Worm (Caenorhabditis elegans) whole organism, L4 larva: ENCODE results near the gene ZK673.5.
A peak's percentile ranks its signal among the peaks of the same experiment; 100 is the strongest.

ENCODE experiments used
- T20F7.1 ChIP-seq: fragments of 200-800 bp; sonication (Bioruptor generic); optimal IDR thresholded peaks from 2 replicates; lab custom pipeline; 2018; ENCODE audit warnings: mild to moderate bottlenecking, missing genetic modification characterization, missing compliant biosample characterization
- Y105C5A.15 ChIP-seq: fragments of 200-800 bp; sonication (Bioruptor generic); IDR thresholded peaks from 2 replicates; pipeline ENCODE4 v1.3.6; 2022; ENCODE audit warnings: missing genetic modification characterization, missing compliant biosample characterization
- Y5F2A.4 ChIP-seq: fragments of 200-800 bp; sonication (Bioruptor generic); optimal IDR thresholded peaks from 2 replicates; lab custom pipeline; 2018; ENCODE audit warnings: mild to moderate bottlenecking, missing genetic modification characterization, missing compliant biosample characterization
- ZK337.2 ChIP-seq: fragments of 200-800 bp; sonication (Bioruptor generic); IDR thresholded peaks from 2 replicates; pipeline ENCODE4 v1.3.6; 2022; ENCODE audit warnings: missing genetic modification reagents, missing genetic modification characterization, missing compliant biosample characterization
- aha-1 ChIP-seq: fragments of 150-350 bp; peaks from one replicate; lab custom pipeline; 2014; ENCODE audit warnings: missing biosample characterization, missing genetic modification characterization
- ceh-20 ChIP-seq: fragments of 200-800 bp; sonication (Bioruptor generic); IDR thresholded peaks from 2 replicates; pipeline ENCODE4 v1.3.6; 2022; ENCODE audit warnings: missing genetic modification reagents, missing genetic modification characterization, missing compliant biosample characterization
- ceh-44 ChIP-seq: fragments of 200-800 bp; sonication (Bioruptor generic); IDR thresholded peaks from 2 replicates; pipeline ENCODE4 v1.3.6; 2022; ENCODE audit warnings: missing genetic modification reagents, missing genetic modification characterization, missing compliant biosample characterization
- ceh-62 ChIP-seq: sonication (generic microtip); optimal IDR thresholded peaks from 2 replicates; lab custom pipeline; 2017; ENCODE audit warnings: missing biosample characterization, missing genetic modification characterization
- ceh-82 ChIP-seq: sonication (generic microtip); optimal IDR thresholded peaks from 2 replicates; lab custom pipeline; 2017; ENCODE audit warnings: missing biosample characterization, missing genetic modification characterization
- cey-2 ChIP-seq: sonication (generic microtip); optimal IDR thresholded peaks from 3 replicates; lab custom pipeline; 2017; ENCODE audit warnings: missing genetic modification characterization, mild to moderate bottlenecking, missing compliant biosample characterization, antibody characterized with exemption, borderline replicate concordance; ENCODE audit not compliant: insufficient read depth
- ctbp-1 ChIP-seq: fragments of 200-800 bp; sonication (Bioruptor generic); IDR thresholded peaks from 2 replicates; pipeline ENCODE4 v1.3.6; 2022; ENCODE audit warnings: missing genetic modification reagents, missing genetic modification characterization, missing compliant biosample characterization
- daf-16 ChIP-seq, 3 experiments: sonication (generic microtip); optimal IDR thresholded peaks; 2 replicates each; lab custom pipeline; 2016 to 2017; ENCODE audit warnings: missing genetic modification characterization in 3 of 3, missing genetic modification reagents in 3 of 3, mild to moderate bottlenecking in 2 of 3, missing compliant biosample characterization in 2 of 3, missing biosample characterization in 1 of 3, moderate library complexity in 1 of 3
- daf-19 ChIP-seq: fragments of 200-800 bp; sonication (Bioruptor generic); conservative IDR thresholded peaks from 2 replicates; pipeline ENCODE4 v1.3.6; 2022; ENCODE audit warnings: missing genetic modification characterization, missing compliant biosample characterization
- daf-8 ChIP-seq: fragments of 200-800 bp; sonication (Bioruptor generic); IDR thresholded peaks from 2 replicates; pipeline ENCODE4 v1.3.6; 2022; ENCODE audit warnings: missing genetic modification characterization, missing compliant biosample characterization
- dmd-6 ChIP-seq: fragments of 200-800 bp; sonication (Bioruptor generic); IDR thresholded peaks from 2 replicates; pipeline ENCODE4 v1.3.6; 2022; ENCODE audit warnings: missing genetic modification reagents, missing genetic modification characterization, missing compliant biosample characterization
- dpl-1 ChIP-seq: fragments of 150-350 bp; optimal IDR thresholded peaks from 2 replicates; lab custom pipeline; 2014; ENCODE audit warnings: missing biosample characterization, missing genetic modification reagents, missing genetic modification characterization
- duxl-1 ChIP-seq: sonication (generic microtip); optimal IDR thresholded peaks from 2 replicates; lab custom pipeline; 2016; ENCODE audit warnings: mild to moderate bottlenecking, missing genetic modification characterization, moderate library complexity, missing compliant biosample characterization; ENCODE audit not compliant: poor library complexity
- dve-1 ChIP-seq: sonication (generic microtip); optimal IDR thresholded peaks from 2 replicates; lab custom pipeline; 2017; ENCODE audit warnings: antibody characterized with exemption, mild to moderate bottlenecking, missing genetic modification characterization, missing compliant biosample characterization; ENCODE audit not compliant: insufficient read depth
- hlh-11 ChIP-seq: fragments of 200-800 bp; sonication (Bioruptor generic); optimal IDR thresholded peaks from 2 replicates; lab custom pipeline; 2018; ENCODE audit warnings: mild to moderate bottlenecking, missing genetic modification characterization, missing compliant biosample characterization
- hmg-1.1 ChIP-seq: fragments of 200-800 bp; sonication (Bioruptor generic); IDR thresholded peaks from 2 replicates; pipeline ENCODE4 v1.3.6; 2022; ENCODE audit warnings: missing genetic modification reagents, missing genetic modification characterization, missing compliant biosample characterization
- lin-15B ChIP-seq: fragments of 150-350 bp; sonication (generic microtip); optimal IDR thresholded peaks from 3 replicates; lab custom pipeline; 2014; ENCODE audit warnings: missing biosample characterization, missing genetic modification characterization
- mep-1 ChIP-seq: fragments of 150-350 bp; sonication (generic microtip); optimal IDR thresholded peaks from 3 replicates; lab custom pipeline; 2014; ENCODE audit warnings: missing biosample characterization, missing genetic modification characterization
- nhr-111 ChIP-seq: fragments of 200-800 bp; sonication (Bioruptor generic); optimal IDR thresholded peaks from 2 replicates; lab custom pipeline; 2018; ENCODE audit warnings: mild to moderate bottlenecking, missing genetic modification characterization, missing compliant biosample characterization
- nhr-237 ChIP-seq: sonication (generic microtip); optimal IDR thresholded peaks from 2 replicates; lab custom pipeline; 2017; ENCODE audit warnings: missing biosample characterization, missing genetic modification characterization
- nhr-28 ChIP-seq: fragments of 150-350 bp; optimal IDR thresholded peaks from 2 replicates; lab custom pipeline; 2014; ENCODE audit warnings: missing biosample characterization, missing genetic modification characterization
- nhr-42 ChIP-seq: fragments of 200-800 bp; sonication (Bioruptor generic); IDR thresholded peaks from 2 replicates; pipeline ENCODE4 v1.3.6; 2022; ENCODE audit warnings: missing genetic modification characterization, missing compliant biosample characterization
- nhr-77 ChIP-seq: fragments of 150-350 bp; optimal IDR thresholded peaks from 2 replicates; lab custom pipeline; 2014; ENCODE audit warnings: missing biosample characterization, missing genetic modification characterization
- pha-4 ChIP-seq, 2 experiments: fragments of 150-350 bp in 1 of 2; fragments of 200-800 bp in 1 of 2; sonication (Bioruptor generic) in 1 of 2; IDR thresholded peaks in 1 of 2; optimal IDR thresholded peaks in 1 of 2; 2 replicates each; pipeline versions ENCODE4 v1.3.6 to Lab custom; 2014 to 2022; ENCODE audit warnings: missing genetic modification characterization in 2 of 2, missing genetic modification reagents in 2 of 2, missing biosample characterization in 1 of 2, missing compliant biosample characterization in 1 of 2
- php-3 ChIP-seq: fragments of 200-800 bp; sonication (Bioruptor generic); IDR thresholded peaks from 2 replicates; pipeline ENCODE4 v1.3.6; 2022; ENCODE audit warnings: missing genetic modification reagents, missing genetic modification characterization, missing compliant biosample characterization
- pqm-1 ChIP-seq: sonication (generic microtip); optimal IDR thresholded peaks from 2 replicates; lab custom pipeline; 2017; ENCODE audit warnings: missing biosample characterization, missing genetic modification characterization
- saeg-2 ChIP-seq: fragments of 200-800 bp; sonication (Bioruptor generic); IDR thresholded peaks from 2 replicates; pipeline ENCODE4 v1.3.6; 2022; ENCODE audit warnings: missing genetic modification reagents, missing genetic modification characterization, missing compliant biosample characterization
- sdz-12 ChIP-seq: fragments of 200-800 bp; sonication (Bioruptor generic); optimal IDR thresholded peaks from 2 replicates; lab custom pipeline; 2018; ENCODE audit warnings: mild to moderate bottlenecking, missing genetic modification characterization, missing compliant biosample characterization
- snpc-4 ChIP-seq: fragments of 150-350 bp; optimal IDR thresholded peaks from 2 replicates; lab custom pipeline; 2014; ENCODE audit warnings: missing biosample characterization, missing genetic modification characterization
- spr-1 ChIP-seq: sonication (generic microtip); optimal IDR thresholded peaks from 2 replicates; lab custom pipeline; 2016; ENCODE audit warnings: mild to moderate bottlenecking, missing genetic modification characterization, missing compliant biosample characterization
- tag-97 ChIP-seq: fragments of 200-800 bp; sonication (Bioruptor generic); IDR thresholded peaks from 2 replicates; pipeline ENCODE4 v1.3.6; 2022; ENCODE audit warnings: missing genetic modification characterization, missing compliant biosample characterization
- tra-1 ChIP-seq: fragments of 200-800 bp; sonication (Bioruptor generic); IDR thresholded peaks from 2 replicates; pipeline ENCODE4 v1.3.6; 2022; ENCODE audit warnings: missing genetic modification reagents, missing genetic modification characterization, missing compliant biosample characterization
- unc-39 ChIP-seq: sonication (generic microtip); optimal IDR thresholded peaks from 2 replicates; lab custom pipeline; 2017; ENCODE audit warnings: missing biosample characterization, missing genetic modification characterization
- unc-62 ChIP-seq, 3 experiments: fragments of 150-350 bp in 1 of 3; sonication (generic microtip); optimal IDR thresholded peaks in 2 of 3; peaks in 1 of 3; 1 replicate in 1 of 3; 2 replicates in 2 of 3; lab custom pipeline; 2014 to 2017; ENCODE audit warnings: missing biosample characterization in 3 of 3, missing genetic modification characterization in 3 of 3, missing genetic modification reagents in 3 of 3, missing genotype in 1 of 3
- zfp-2 ChIP-seq: sonication (generic microtip); optimal IDR thresholded peaks from 2 replicates; lab custom pipeline; 2016; ENCODE audit warnings: mild to moderate bottlenecking, missing genetic modification characterization, missing compliant biosample characterization
- zfp-3 ChIP-seq: fragments of 200-800 bp; sonication (Bioruptor generic); conservative IDR thresholded peaks from 2 replicates; pipeline ENCODE4 v1.3.6; 2022; ENCODE audit warnings: missing genetic modification reagents, missing genetic modification characterization, missing compliant biosample characterization
- zip-11 ChIP-seq: fragments of 200-800 bp; sonication (Bioruptor generic); IDR thresholded peaks from 2 replicates; pipeline ENCODE4 v1.3.6; 2022; ENCODE audit warnings: missing genetic modification characterization, missing compliant biosample characterization

The ZK673.5 gene

ce11 chrII:10485640-10486039 is 24.3 kb downstream of the ZK673.5 start:
- no peak for TF ChIP-seq daf-19 (GFP tag; lab: Robert Waterston, UW)
- peak in 1 of 2 experiments; percentile 66 for TF ChIP-seq unc-62 (GFP tag; optimal IDR thresholded peaks at IDR 0.05 in 1 of 2; lab: Kevin White, UChicago)
- TF ChIP-seq unc-62 (tag; optimal IDR thresholded peaks at IDR 0.05; lab: Kevin White, UChicago): no peak
- TF ChIP-seq T20F7.1 (GFP tag; lab: Kevin White, UChicago): no peak
- no peak for TF ChIP-seq zfp-3 (GFP tag; lab: Robert Waterston, UW)
- TF ChIP-seq unc-39 (tag; lab: Kevin White, UChicago): no peak
- TF ChIP-seq hlh-11 (tag; lab: Kevin White, UChicago): peak; percentile 44
- no peak for TF ChIP-seq ceh-20
- TF ChIP-seq ceh-82: no peak
- TF ChIP-seq Y105C5A.15 (GFP tag; lab: Robert Waterston, UW): no peak
- no peak for TF ChIP-seq lin-15B (tag; lab: Kevin White, UChicago)
- TF ChIP-seq nhr-111: no peak
- no peak for TF ChIP-seq nhr-42 (GFP tag; lab: Robert Waterston, UW)
- no peak for TF ChIP-seq mep-1
- TF ChIP-seq snpc-4 (tag; lab: Kevin White, UChicago): no peak
- no peak for TF ChIP-seq daf-8 (GFP tag; lab: Robert Waterston, UW)
- TF ChIP-seq sdz-12 (GFP tag; lab: Kevin White, UChicago): no peak
- TF ChIP-seq php-3 (GFP tag; lab: Robert Waterston, UW): peak; percentile 71
- no peak for TF ChIP-seq pha-4 (GFP tag; IDR thresholded peaks at IDR 0.05; lab: Robert Waterston, UW)
- TF ChIP-seq pha-4 (tag; optimal IDR thresholded peaks at IDR 0.05; lab: Kevin White, UChicago): no peak
- TF ChIP-seq dmd-6 (GFP tag; lab: Robert Waterston, UW): peak; percentile 61
- TF ChIP-seq ceh-44 (GFP tag; lab: Robert Waterston, UW): no peak
- TF ChIP-seq nhr-77 (tag; lab: Kevin White, UChicago): no peak
- TF ChIP-seq zip-11 (GFP tag; lab: Robert Waterston, UW): no peak
- TF ChIP-seq nhr-28: peak; percentile 76
- peak; percentile 65 for TF ChIP-seq aha-1 (tag; lab: Kevin White, UChicago)
- peak; percentile 91 for TF ChIP-seq pqm-1 (tag; lab: Kevin White, UChicago)
- TF ChIP-seq ZK337.2 (GFP tag; lab: Robert Waterston, UW): no peak

- no peak for TF ChIP-seq ctbp-1 (GFP tag; lab: Robert Waterston, UW)
- TF ChIP-seq nhr-77 (tag; lab: Kevin White, UChicago): no peak
- TF ChIP-seq tra-1 (GFP tag; lab: Robert Waterston, UW): no peak
- no peak for TF ChIP-seq duxl-1 (tag; lab: Kevin White, UChicago)
- no peak for TF ChIP-seq nhr-111
- TF ChIP-seq aha-1 (tag; lab: Kevin White, UChicago): no peak
- no peak for TF ChIP-seq dpl-1 (GFP tag; lab: Kevin White, UChicago)
- TF ChIP-seq saeg-2 (GFP tag; lab: Robert Waterston, UW): no peak
- TF ChIP-seq daf-16 (GFP tag; optimal IDR thresholded peaks at IDR 0.05; lab: Kevin White, UChicago): no peak
- TF ChIP-seq daf-16 (tag; optimal IDR thresholded peaks at IDR 0.05; lab: Kevin White, UChicago): no peak
- no peak for TF ChIP-seq ceh-44 (GFP tag; lab: Robert Waterston, UW)
- TF ChIP-seq spr-1 (tag; lab: Kevin White, UChicago): no peak
- TF ChIP-seq zfp-2 (tag; lab: Kevin White, UChicago): no peak
- no peak for TF ChIP-seq hmg-1.1 (GFP tag; lab: Robert Waterston, UW)
- no peak for TF ChIP-seq ceh-20
- no peak for TF ChIP-seq Y5F2A.4 (GFP tag; lab: Kevin White, UChicago)
- TF ChIP-seq cey-2: no peak
Observed at ce11 chrII:10486738-10487137, 25.4 kb downstream of the ZK673.5 start, which contains the start of gene ZK666.15. TSS of gene ZK666.15 (plus strand) at chrII:10487038.

- TF ChIP-seq daf-16 (GFP tag; optimal IDR thresholded peaks at IDR 0.05; lab: Kevin White, UChicago): no peak
- peak; percentile 87 for TF ChIP-seq daf-16 (tag; optimal IDR thresholded peaks at IDR 0.05; lab: Kevin White, UChicago)
- peak; percentile 58 for TF ChIP-seq nhr-28
- TF ChIP-seq nhr-237 (tag; lab: Kevin White, UChicago): no peak
- TF ChIP-seq dve-1: peak; percentile 18
- TF ChIP-seq tag-97 (GFP tag; lab: Robert Waterston, UW): no peak
- TF ChIP-seq ceh-62: no peak
- TF ChIP-seq pqm-1 (tag; lab: Kevin White, UChicago): peak; percentile 23
Observed at ce11 chrII:10490329-10490728, 29.0 kb downstream of the ZK673.5 start, which contains the start of gene clec-61. TSS of gene clec-61 (minus strand) at chrII:10490537.
